Worm (Caenorhabditis elegans) whole organism, midembryonic: ENCODE measurements around the gene zig-12.

Experiments
- T22C8.4 ChIP-seq: fragments of 200-800 bp; sonication (Bioruptor generic); IDR thresholded peaks from 2 replicates; pipeline ENCODE4 v1.3.6; 2022; ENCODE audit warnings: missing genetic modification characterization, missing compliant biosample characterization
- cog-1 ChIP-seq: sonication (generic microtip); optimal IDR thresholded peaks from 2 replicates; lab custom pipeline; 2016; ENCODE audit warnings: missing genetic modification characterization, missing compliant biosample characterization
- flt-1 ChIP-seq: fragments of 200-800 bp; sonication (Bioruptor generic); IDR thresholded peaks from 2 replicates; pipeline ENCODE4 v1.3.6; 2022; ENCODE audit warnings: missing genetic modification characterization, missing compliant biosample characterization
- klf-2 ChIP-seq: fragments of 200-800 bp; sonication (Bioruptor generic); conservative IDR thresholded peaks from 2 replicates; pipeline ENCODE4 v1.3.6; 2022; ENCODE audit warnings: missing genetic modification reagents, missing genetic modification characterization, missing compliant biosample characterization
- med-1 ChIP-seq: sonication (generic microtip); optimal IDR thresholded peaks from 2 replicates; lab custom pipeline; 2017; ENCODE audit warnings: missing genetic modification characterization, mild to moderate bottlenecking, missing compliant biosample characterization, antibody characterized with exemption, missing genetic modification reagents; ENCODE audit not compliant: insufficient read depth
- ref-1 ChIP-seq: fragments of 200-800 bp; sonication (Bioruptor generic); conservative IDR thresholded peaks from 2 replicates; pipeline ENCODE4 v1.3.6; 2022; ENCODE audit warnings: missing genetic modification reagents, missing genetic modification characterization, missing compliant biosample characterization
- tab-1 ChIP-seq: fragments of 200-800 bp; sonication (Bioruptor generic); IDR thresholded peaks from 2 replicates; pipeline ENCODE4 v1.3.6; 2022; ENCODE audit warnings: missing genetic modification characterization, missing compliant biosample characterization
- ztf-23 ChIP-seq: fragments of 200-800 bp; sonication (Bioruptor generic); IDR thresholded peaks from 2 replicates; pipeline ENCODE4 v1.3.6; 2022; ENCODE audit warnings: missing genetic modification reagents, missing genetic modification characterization, missing compliant biosample characterization
- ztf-29 ChIP-seq: fragments of 200-800 bp; sonication (Bioruptor generic); IDR thresholded peaks from 2 replicates; pipeline ENCODE4 v1.3.6; 2022; ENCODE audit warnings: missing genetic modification reagents, missing genetic modification characterization, missing compliant biosample characterization

Gene zig-12

DNA sequence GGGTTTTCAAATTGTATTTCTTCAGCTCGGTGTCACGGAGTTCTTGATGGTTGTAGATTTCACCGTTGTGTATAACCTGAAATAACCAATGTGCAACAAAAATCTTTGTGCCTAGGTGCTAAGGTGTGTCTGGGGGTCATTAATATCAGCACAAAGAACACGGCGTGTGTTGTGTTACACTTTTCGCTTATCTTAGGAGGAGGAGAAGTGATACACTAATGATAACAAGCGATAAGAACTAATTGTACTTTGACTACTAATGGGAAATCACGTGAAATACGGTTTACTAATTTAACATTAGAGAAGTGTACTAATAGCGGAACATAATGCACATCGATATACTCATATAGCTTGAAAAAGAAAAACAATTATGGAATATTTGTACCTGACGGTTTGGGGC is 13.5 kb upstream of the zig-12 start:
- no peak for TF ChIP-seq klf-2 (GFP tag; lab: Robert Waterston, UW)
- TF ChIP-seq ztf-23 (GFP tag; lab: Robert Waterston, UW), result no peak
- no peak for TF ChIP-seq cog-1 (tag; lab: Kevin White, UChicago)
- TF ChIP-seq flt-1 (GFP tag; lab: Robert Waterston, UW), result no peak
- TF ChIP-seq ztf-29 (GFP tag; lab: Robert Waterston, UW), result no peak
- TF ChIP-seq med-1 (GFP tag; lab: Kevin White, UChicago), result no peak
- no peak for TF ChIP-seq tab-1 (GFP tag; lab: Robert Waterston, UW)

DNA sequence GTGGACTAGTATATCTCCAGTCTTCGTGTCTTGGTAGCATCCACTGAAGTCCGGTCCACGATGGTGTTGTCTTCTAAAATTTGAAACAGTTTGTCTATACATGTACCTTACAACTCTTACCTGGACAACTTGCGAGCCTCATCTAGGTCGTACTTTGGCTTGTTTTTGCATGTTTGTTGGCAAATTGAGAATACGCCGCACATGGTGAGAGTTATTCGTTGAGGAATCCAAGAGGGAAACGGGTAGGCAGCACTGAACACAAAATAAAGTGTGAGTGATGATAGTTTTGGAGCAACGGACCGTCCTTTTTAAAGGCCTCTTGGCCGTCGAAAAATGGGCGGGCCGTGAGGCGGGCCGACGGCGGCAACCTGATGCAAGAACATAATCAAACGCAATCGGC is 13.0 kb upstream of the zig-12 start, which contains the start of gene asns-2:
asns-2 (minus strand) TSS at position 282 of the 400 bp plus-strand sequence.
- TF ChIP-seq klf-2 (GFP tag; lab: Robert Waterston, UW) (no peak), med-1 (GFP tag; lab: Kevin White, UChicago) (no peak), ref-1 (no peak)

DNA sequence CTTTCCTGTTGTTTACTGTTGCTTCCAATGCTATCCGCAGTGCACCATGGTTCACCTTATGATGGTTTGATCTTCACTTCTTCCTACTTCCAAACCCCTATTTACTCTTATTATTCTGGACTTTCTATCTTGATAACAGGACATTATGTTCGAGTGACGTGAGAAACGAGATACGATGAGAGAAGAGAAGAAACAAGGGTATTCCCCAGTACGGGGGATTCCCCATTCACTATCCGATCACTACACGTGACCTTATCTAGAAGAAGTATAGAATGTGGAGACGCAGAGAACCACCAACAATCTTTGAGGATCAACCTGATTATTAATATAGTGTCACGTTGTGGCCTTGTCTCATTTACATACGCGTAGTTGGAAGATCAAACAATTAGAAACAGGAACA is 11.2 kb upstream of the zig-12 start:
- TF ChIP-seq med-1 (GFP tag; lab: Kevin White, UChicago) (no peak), ztf-23 (GFP tag; lab: Robert Waterston, UW) (no peak), flt-1 (GFP tag; lab: Robert Waterston, UW) (no peak), T22C8.4 (GFP tag; lab: Robert Waterston, UW) (no peak), cog-1 (tag; lab: Kevin White, UChicago) (no peak), ref-1 (no peak), tab-1 (GFP tag; lab: Robert Waterston, UW) (no peak), klf-2 (GFP tag; lab: Robert Waterston, UW) (no peak), ztf-29 (GFP tag; lab: Robert Waterston, UW) (no peak)

DNA sequence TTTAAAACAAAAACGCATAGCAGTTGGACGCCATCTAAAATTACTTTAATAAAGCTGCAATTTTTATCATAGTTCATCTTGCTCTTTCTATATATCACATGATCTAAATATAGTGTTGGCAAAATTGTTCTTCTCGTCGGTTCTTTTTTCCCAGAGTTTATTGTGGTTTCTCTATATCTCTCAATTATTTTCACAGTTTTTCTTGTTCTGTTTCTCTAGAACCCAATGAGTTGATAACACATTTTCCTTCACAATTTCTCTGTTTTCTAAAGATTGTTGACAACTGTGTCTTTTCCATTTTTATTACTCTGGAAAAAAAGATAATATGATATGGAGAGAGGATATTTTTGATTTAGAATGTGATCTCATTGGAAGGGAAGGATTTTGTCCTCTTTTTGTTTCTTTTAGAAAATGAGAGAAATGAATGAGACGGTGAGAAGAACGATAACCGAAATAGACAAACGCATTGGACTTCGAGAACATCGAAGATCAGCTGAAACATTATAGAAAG is 9.4 kb upstream of the zig-12 start:
- TF ChIP-seq klf-2 (GFP tag; lab: Robert Waterston, UW) (no peak), T22C8.4 (GFP tag; lab: Robert Waterston, UW) (no peak), cog-1 (tag; lab: Kevin White, UChicago) (no peak)

DNA sequence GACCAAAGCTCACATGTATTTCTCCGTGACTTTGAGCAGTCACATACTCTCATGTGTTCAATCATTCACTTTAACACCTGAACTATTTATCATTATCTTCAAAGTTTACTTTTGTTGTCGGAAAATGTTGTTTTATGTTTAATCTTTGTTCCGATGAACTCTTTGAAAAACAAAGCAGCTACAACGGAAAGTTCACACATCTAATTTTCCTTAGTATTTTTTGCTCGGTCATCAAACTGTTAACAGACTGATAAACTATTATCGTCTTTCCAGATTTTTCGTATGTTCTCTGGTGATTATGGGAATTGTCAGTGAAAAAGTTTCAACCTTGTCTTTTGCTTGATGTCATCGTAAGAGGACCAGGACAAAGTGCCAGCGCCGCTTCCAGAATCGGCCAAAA is 7.7 kb upstream of the zig-12 start:
- no peak for TF ChIP-seq klf-2 (GFP tag; lab: Robert Waterston, UW)
- TF ChIP-seq ztf-23 (GFP tag; lab: Robert Waterston, UW), result no peak
- TF ChIP-seq cog-1 (tag; lab: Kevin White, UChicago), result no peak
- TF ChIP-seq ztf-29 (GFP tag; lab: Robert Waterston, UW), result no peak
- TF ChIP-seq ref-1, result no peak
- TF ChIP-seq tab-1 (GFP tag; lab: Robert Waterston, UW), result no peak
- TF ChIP-seq T22C8.4 (GFP tag; lab: Robert Waterston, UW), result no peak

DNA sequence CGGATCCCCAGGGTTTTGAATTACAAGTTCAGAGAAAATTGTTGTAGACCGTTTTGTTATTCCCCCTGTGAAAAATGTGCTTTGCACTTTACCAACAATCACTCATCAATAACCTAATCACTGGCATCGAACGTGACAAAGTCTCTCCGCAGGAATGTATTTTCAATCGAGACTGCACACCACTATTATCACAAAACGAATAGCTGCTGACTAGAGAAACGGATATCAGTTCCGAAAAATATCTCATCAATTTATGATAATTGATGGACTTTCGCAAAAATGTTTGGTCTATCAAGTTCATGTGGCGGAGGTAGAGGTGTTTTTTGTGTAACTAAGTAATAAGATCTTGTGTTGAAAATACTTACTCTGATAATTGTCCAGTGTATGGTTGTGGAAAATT is 2.6 kb upstream of the zig-12 start:
- TF ChIP-seq ref-1 (no peak), tab-1 (GFP tag; lab: Robert Waterston, UW) (no peak), ztf-23 (GFP tag; lab: Robert Waterston, UW) (no peak), ztf-29 (GFP tag; lab: Robert Waterston, UW) (no peak), flt-1 (GFP tag; lab: Robert Waterston, UW) (no peak), cog-1 (tag; lab: Kevin White, UChicago) (no peak), T22C8.4 (GFP tag; lab: Robert Waterston, UW) (no peak), med-1 (GFP tag; lab: Kevin White, UChicago) (no peak), klf-2 (GFP tag; lab: Robert Waterston, UW) (no peak)

DNA sequence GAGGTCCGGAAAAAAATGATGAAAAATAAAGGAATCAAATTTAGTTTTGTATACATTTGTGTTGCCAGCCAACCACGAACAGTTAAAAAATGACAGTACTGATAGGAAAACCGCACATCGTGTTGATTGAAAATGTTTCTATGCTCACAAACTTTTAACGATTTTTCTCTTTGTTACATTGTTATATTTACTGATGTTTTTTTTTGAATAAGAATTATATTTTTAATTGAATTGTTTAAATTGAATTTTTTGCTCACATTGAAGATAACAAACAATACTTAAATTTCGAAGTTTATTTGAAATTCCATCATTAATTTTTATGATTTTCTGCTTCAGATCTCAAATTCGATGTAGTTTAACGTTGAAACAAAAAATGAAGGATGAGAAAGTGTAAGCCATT is 2.2 kb upstream of the zig-12 start, which contains the start of gene M02D8.5:
M02D8.5 (minus strand) TSS at position 101 of the 400 bp plus-strand sequence.
- TF ChIP-seq ztf-29 (GFP tag; lab: Robert Waterston, UW) (no peak), med-1 (GFP tag; lab: Kevin White, UChicago) (no peak), klf-2 (GFP tag; lab: Robert Waterston, UW) (no peak), cog-1 (tag; lab: Kevin White, UChicago) (no peak), ref-1 (no peak), flt-1 (GFP tag; lab: Robert Waterston, UW) (no peak), tab-1 (GFP tag; lab: Robert Waterston, UW) (no peak), ztf-23 (GFP tag; lab: Robert Waterston, UW) (no peak), T22C8.4 (GFP tag; lab: Robert Waterston, UW) (no peak)

DNA sequence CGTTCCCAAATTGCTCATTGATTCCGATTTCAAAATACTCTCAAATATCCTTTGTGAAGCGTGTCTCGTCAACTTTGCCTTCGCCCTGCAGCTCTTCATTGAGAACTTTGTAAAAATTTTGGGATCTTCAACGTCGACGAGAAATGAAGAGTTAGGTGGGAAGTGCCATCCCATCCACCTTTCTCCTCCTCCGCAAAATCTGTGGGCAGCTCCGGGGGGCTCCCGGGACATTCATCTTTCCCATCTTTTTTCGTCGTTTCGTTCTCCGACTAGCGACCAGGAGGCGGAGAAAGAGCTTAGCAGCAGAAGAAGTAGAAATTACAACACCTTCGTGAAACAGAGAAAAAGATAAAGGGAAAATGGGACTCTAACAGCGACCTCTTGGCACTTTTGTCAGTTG is 780 bp upstream of the zig-12 start:
- TF ChIP-seq ref-1, result no peak
- no peak for TF ChIP-seq ztf-29 (GFP tag; lab: Robert Waterston, UW)
- TF ChIP-seq klf-2 (GFP tag; lab: Robert Waterston, UW), result no peak
- no peak for TF ChIP-seq ztf-23 (GFP tag; lab: Robert Waterston, UW)
- no peak for TF ChIP-seq T22C8.4 (GFP tag; lab: Robert Waterston, UW)
- TF ChIP-seq flt-1 (GFP tag; lab: Robert Waterston, UW), result no peak
- no peak for TF ChIP-seq med-1 (GFP tag; lab: Kevin White, UChicago)
- no peak for TF ChIP-seq tab-1 (GFP tag; lab: Robert Waterston, UW)

DNA sequence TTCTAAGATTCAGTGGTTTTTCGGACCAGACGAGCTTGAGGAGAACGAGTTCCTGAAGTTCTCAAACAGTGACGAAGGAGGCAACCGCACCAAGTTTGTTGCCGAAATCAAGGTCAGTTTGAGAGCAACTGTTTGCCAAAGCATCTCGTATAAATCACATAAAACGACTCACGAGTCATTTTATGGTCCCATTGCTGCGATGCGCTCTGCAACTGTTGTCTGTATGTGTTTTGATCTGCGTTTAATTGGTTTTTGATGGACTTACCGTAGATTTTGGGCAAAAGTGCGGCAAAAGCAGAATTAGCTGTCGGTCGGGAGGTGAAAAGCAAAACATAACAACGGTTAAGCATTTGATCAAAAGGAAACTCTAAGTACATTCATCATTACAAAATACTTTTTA is 337 bp downstream of the zig-12 start:
- TF ChIP-seq ztf-29 (GFP tag; lab: Robert Waterston, UW) (no peak), flt-1 (GFP tag; lab: Robert Waterston, UW) (no peak), ztf-23 (GFP tag; lab: Robert Waterston, UW) (no peak), med-1 (GFP tag; lab: Kevin White, UChicago) (no peak), klf-2 (GFP tag; lab: Robert Waterston, UW) (no peak), cog-1 (tag; lab: Kevin White, UChicago) (no peak)

DNA sequence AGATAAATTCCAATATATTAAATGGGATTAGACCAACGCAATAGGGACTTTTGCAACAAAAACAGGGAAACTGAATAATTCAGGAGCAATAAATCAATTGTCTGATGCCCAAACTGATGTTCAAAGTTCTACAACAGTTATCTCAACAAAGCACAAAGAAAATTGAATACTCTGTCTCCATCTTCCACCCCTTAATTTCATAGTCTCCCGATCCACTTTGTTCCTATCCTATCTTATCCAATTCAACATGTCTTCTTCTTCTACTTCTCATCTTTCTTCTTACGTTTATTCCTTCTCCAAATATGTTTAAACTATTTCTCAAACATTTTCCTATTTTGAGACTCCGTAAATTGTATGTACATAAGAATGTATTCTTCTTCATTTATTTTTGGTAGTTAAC is 6.6 kb downstream of the zig-12 start:
- TF ChIP-seq flt-1 (GFP tag; lab: Robert Waterston, UW) (no peak), tab-1 (GFP tag; lab: Robert Waterston, UW) (no peak), klf-2 (GFP tag; lab: Robert Waterston, UW) (no peak), T22C8.4 (GFP tag; lab: Robert Waterston, UW) (no peak), med-1 (GFP tag; lab: Kevin White, UChicago) (no peak), cog-1 (tag; lab: Kevin White, UChicago) (no peak), ref-1 (no peak)
